Fruit fly (Drosophila melanogaster) whole organism, embryonic: Measurements from ENCODE around the gene Gas8.

ENCODE experiments used
- Atf3 ChIP-seq: fragments of 200-800 bp; sonication (Bioruptor generic); optimal IDR thresholded peaks from 3 replicates; lab custom pipeline; 2016; ENCODE audit warnings: missing biosample characterization, missing genetic modification characterization
- Atf6 ChIP-seq: fragments of 200-800 bp; sonication (Bioruptor generic); IDR thresholded peaks from 2 replicates; pipeline ENCODE4 v1.3.6; 2022; ENCODE audit warnings: missing biosample characterization, missing genetic modification characterization
- Blimp-1 ChIP-seq: fragments of 200-800 bp; sonication (Bioruptor generic); optimal IDR thresholded peaks from 3 replicates; lab custom pipeline; 2018; ENCODE audit warnings: missing biosample characterization, missing genetic modification characterization, mild to moderate bottlenecking, moderate library complexity, missing genetic modification reagents
- CG11456 ChIP-seq: fragments of 200-800 bp; sonication (Bioruptor generic); IDR thresholded peaks from 3 replicates; pipeline ENCODE4 v1.3.6; 2022; ENCODE audit warnings: missing biosample characterization, missing genetic modification characterization
- CG13624 ChIP-seq: fragments of 200-800 bp; sonication (Bioruptor generic); optimal IDR thresholded peaks from 2 replicates; lab custom pipeline; 2016; ENCODE audit warnings: missing biosample characterization, missing genetic modification characterization
- CG14050 ChIP-seq: fragments of 200-800 bp; sonication (Bioruptor generic); IDR thresholded peaks from 3 replicates; pipeline ENCODE4 v1.3.6; 2022; ENCODE audit warnings: missing biosample characterization, missing genetic modification characterization
- CG15479 ChIP-seq: fragments of 200-800 bp; sonication (Bioruptor generic); optimal IDR thresholded peaks from 3 replicates; lab custom pipeline; 2019; ENCODE audit warnings: missing biosample characterization, mild to moderate bottlenecking, missing genetic modification characterization, moderate library complexity
- CG16863 ChIP-seq: fragments of 200-800 bp; sonication (Bioruptor generic); optimal IDR thresholded peaks from 3 replicates; lab custom pipeline; 2016; ENCODE audit warnings: missing biosample characterization, missing genetic modification characterization
- CG1792 ChIP-seq: fragments of 200-800 bp; sonication (Bioruptor generic); optimal IDR thresholded peaks from 2 replicates; lab custom pipeline; 2016; ENCODE audit warnings: missing biosample characterization, missing genetic modification characterization
- CG32772 ChIP-seq: fragments of 200-800 bp; sonication (Bioruptor generic); IDR thresholded peaks from 2 replicates; pipeline ENCODE4 v1.3.6; 2022; ENCODE audit warnings: missing biosample characterization, missing genetic modification characterization
- CG6689 ChIP-seq: fragments of 200-800 bp; sonication (Bioruptor generic); IDR thresholded peaks from 2 replicates; pipeline ENCODE4 v1.3.6; 2022; ENCODE audit warnings: missing biosample characterization, missing genetic modification characterization
- CG7839 ChIP-seq: fragments of 200-800 bp; sonication (Bioruptor generic); optimal IDR thresholded peaks from 3 replicates; lab custom pipeline; 2018; ENCODE audit warnings: missing biosample characterization, mild to moderate bottlenecking, missing genetic modification characterization, moderate library complexity
- CG8944 ChIP-seq: fragments of 200-800 bp; sonication (Bioruptor generic); optimal IDR thresholded peaks from 3 replicates; lab custom pipeline; 2016; ENCODE audit warnings: missing biosample characterization, missing genetic modification characterization
- CG9215 ChIP-seq: fragments of 200-800 bp; sonication (Bioruptor generic); IDR thresholded peaks from 2 replicates; pipeline ENCODE4 v1.3.6; 2022; ENCODE audit warnings: missing biosample characterization, missing genetic modification characterization
- CG9609 ChIP-seq: fragments of 200-800 bp; sonication (Bioruptor generic); optimal IDR thresholded peaks from 3 replicates; lab custom pipeline; 2016; ENCODE audit warnings: missing biosample characterization, missing genetic modification characterization
- Chrac-16 ChIP-seq: fragments of 200-800 bp; sonication (Bioruptor generic); optimal IDR thresholded peaks from 3 replicates; lab custom pipeline; 2016; ENCODE audit warnings: missing biosample characterization, missing genetic modification characterization
- Dek ChIP-seq: fragments of 200-800 bp; sonication (Bioruptor generic); optimal IDR thresholded peaks from 3 replicates; lab custom pipeline; 2019; ENCODE audit warnings: missing biosample characterization, mild to moderate bottlenecking, missing genetic modification characterization, moderate library complexity
- Dll ChIP-seq: fragments of 200-800 bp; sonication (Bioruptor generic); IDR thresholded peaks from 4 replicates; pipeline ENCODE4 v1.3.6; 2022; ENCODE audit warnings: missing biosample characterization, missing genetic modification characterization; ENCODE audit not compliant: partially characterized antibody
- E2f1 ChIP-seq: fragments of 200-800 bp; sonication (Bioruptor generic); IDR thresholded peaks from 2 replicates; pipeline ENCODE4 v1.3.6; 2022; ENCODE audit warnings: missing biosample characterization, missing genetic modification characterization
- H2.0 ChIP-seq: fragments of 200-800 bp; sonication (Bioruptor generic); IDR thresholded peaks from 2 replicates; pipeline ENCODE4 v1.3.6; 2022; ENCODE audit warnings: missing biosample characterization, missing genetic modification characterization
- HLH3B ChIP-seq: fragments of 200-800 bp; sonication (Bioruptor generic); IDR thresholded peaks from 2 replicates; pipeline ENCODE4 v1.3.6; 2022; ENCODE audit warnings: missing biosample characterization, missing genetic modification characterization
- Hr51 ChIP-seq, 2 experiments: fragments of 200-800 bp; sonication (Bioruptor generic); optimal IDR thresholded peaks; 2 replicates in 1 of 2; 3 replicates in 1 of 2; lab custom pipeline; 2016 to 2018; ENCODE audit warnings: missing biosample characterization in 2 of 2, missing genetic modification characterization in 2 of 2, mild to moderate bottlenecking in 1 of 2, moderate library complexity in 1 of 2
- Mrtf ChIP-seq: fragments of 200-800 bp; sonication (Bioruptor generic); IDR thresholded peaks from 3 replicates; pipeline ENCODE4 v1.3.6; 2022; ENCODE audit warnings: missing biosample characterization, missing genetic modification characterization
- NK7.1 ChIP-seq: fragments of 200-800 bp; sonication (Bioruptor generic); optimal IDR thresholded peaks from 3 replicates; lab custom pipeline; 2016; ENCODE audit warnings: missing biosample characterization, missing genetic modification characterization
- Pdp1 ChIP-seq, 2 experiments: fragments of 200-800 bp; sonication (Bioruptor generic); optimal IDR thresholded peaks; 3 replicates each; lab custom pipeline; 2016; ENCODE audit warnings: missing biosample characterization in 2 of 2, missing genetic modification characterization in 2 of 2, mild to moderate bottlenecking in 1 of 2, moderate library complexity in 1 of 2
- Sox102F ChIP-seq: fragments of 200-800 bp; sonication (Bioruptor generic); optimal IDR thresholded peaks from 2 replicates; lab custom pipeline; 2018; ENCODE audit warnings: missing biosample characterization, mild to moderate bottlenecking, missing genetic modification characterization, moderate library complexity
- Sry-β ChIP-seq: fragments of 200-800 bp; sonication (Bioruptor generic); optimal IDR thresholded peaks from 2 replicates; lab custom pipeline; 2018; ENCODE audit warnings: missing biosample characterization, mild to moderate bottlenecking, missing genetic modification characterization, moderate library complexity
- ac ChIP-seq: fragments of 200-800 bp; sonication (Bioruptor generic); optimal IDR thresholded peaks from 3 replicates; lab custom pipeline; 2017; ENCODE audit warnings: missing biosample characterization, mild to moderate bottlenecking, missing genetic modification characterization
- az2 ChIP-seq: fragments of 200-800 bp; sonication (Bioruptor generic); optimal IDR thresholded peaks from 3 replicates; lab custom pipeline; 2016; ENCODE audit warnings: missing biosample characterization, missing genetic modification characterization
- bsh ChIP-seq, 2 experiments: fragments of 200-800 bp; sonication (Bioruptor generic); optimal IDR thresholded peaks; 2 replicates each; lab custom pipeline; 2017 to 2018; ENCODE audit warnings: mild to moderate bottlenecking in 2 of 2, missing biosample characterization in 2 of 2, missing genetic modification characterization in 2 of 2, moderate library complexity in 1 of 2
- chn ChIP-seq: fragments of 200-800 bp; sonication (Bioruptor generic); optimal IDR thresholded peaks from 2 replicates; lab custom pipeline; 2016; ENCODE audit warnings: missing biosample characterization, missing genetic modification characterization
- danr ChIP-seq: fragments of 200-800 bp; sonication (Bioruptor generic); IDR thresholded peaks from 2 replicates; pipeline ENCODE4 v1.3.6; 2022; ENCODE audit warnings: missing biosample characterization, missing genetic modification characterization
- dysf ChIP-seq: fragments of 200-800 bp; sonication (Bioruptor generic); IDR thresholded peaks from 3 replicates; pipeline ENCODE4 v1.3.6; 2022; ENCODE audit warnings: missing biosample characterization, missing genetic modification characterization
- eve ChIP-seq, 2 experiments: fragments of >200 bp; optimal IDR thresholded peaks; 2 replicates each; lab custom pipeline; 2017; ENCODE audit warnings: missing biosample characterization in 2 of 2, missing genetic modification characterization in 2 of 2
- gro ChIP-seq: fragments of 200-800 bp; sonication (Bioruptor generic); optimal IDR thresholded peaks from 2 replicates; lab custom pipeline; 2016; ENCODE audit warnings: missing biosample characterization, missing genetic modification characterization
- her ChIP-seq: fragments of 200-800 bp; sonication (Bioruptor generic); optimal IDR thresholded peaks from 2 replicates; lab custom pipeline; 2016; ENCODE audit warnings: missing biosample characterization, missing genetic modification characterization
- ken ChIP-seq: fragments of 200-800 bp; sonication (Bioruptor generic); IDR thresholded peaks from 3 replicates; pipeline ENCODE4 v1.3.6; 2022; ENCODE audit warnings: missing biosample characterization, missing genetic modification characterization
- lilli ChIP-seq: fragments of 200-800 bp; sonication (Bioruptor generic); optimal IDR thresholded peaks from 3 replicates; lab custom pipeline; 2016; ENCODE audit warnings: missing biosample characterization, missing genetic modification characterization
- pan ChIP-seq, 4 experiments: fragments of >200 bp in 3 of 4; fragments of 200-800 bp in 1 of 4; sonication (Bioruptor generic) in 1 of 4; optimal IDR thresholded peaks in 3 of 4; IDR thresholded peaks in 1 of 4; 2 replicates each; pipeline versions ENCODE4 v1.3.6 to Lab custom; 2017 to 2022; ENCODE audit warnings: missing biosample characterization in 2 of 4, missing genetic modification characterization in 2 of 4, mixed read lengths in 1 of 4
- pho ChIP-seq: fragments of 200-800 bp; sonication (Bioruptor generic); optimal IDR thresholded peaks from 2 replicates; lab custom pipeline; 2016; ENCODE audit warnings: missing biosample characterization, missing genetic modification characterization
- pum ChIP-seq: fragments of 200-800 bp; sonication (Bioruptor generic); optimal IDR thresholded peaks from 2 replicates; lab custom pipeline; 2016; ENCODE audit warnings: missing biosample characterization, missing genetic modification characterization
- seq ChIP-seq: fragments of 200-800 bp; sonication (Bioruptor generic); IDR thresholded peaks from 2 replicates; pipeline ENCODE4 v1.3.6; 2022; ENCODE audit warnings: missing biosample characterization, missing genetic modification characterization
- shn ChIP-seq: fragments of 200-800 bp; sonication (Bioruptor generic); optimal IDR thresholded peaks from 3 replicates; lab custom pipeline; 2016; ENCODE audit warnings: missing biosample characterization, missing genetic modification characterization
- slou ChIP-seq: fragments of 200-800 bp; sonication (Bioruptor generic); optimal IDR thresholded peaks from 3 replicates; lab custom pipeline; 2016; ENCODE audit warnings: missing biosample characterization, missing genetic modification characterization
- tio ChIP-seq: fragments of 200-800 bp; sonication (Bioruptor generic); optimal IDR thresholded peaks from 2 replicates; lab custom pipeline; 2017; ENCODE audit warnings: missing biosample characterization, missing genetic modification characterization, inconsistent platforms
- tna ChIP-seq: fragments of 200-800 bp; sonication (Bioruptor generic); IDR thresholded peaks from 2 replicates; pipeline ENCODE4 v1.3.6; 2022; ENCODE audit warnings: missing biosample characterization, missing genetic modification characterization; ENCODE audit not compliant: partially characterized antibody
- tx ChIP-seq: fragments of 200-800 bp; sonication (Bioruptor generic); optimal IDR thresholded peaks from 2 replicates; lab custom pipeline; 2016; ENCODE audit warnings: missing biosample characterization, missing genetic modification characterization
- unc-4 ChIP-seq: fragments of 200-800 bp; sonication (Bioruptor generic); IDR thresholded peaks from 2 replicates; pipeline ENCODE4 v1.3.6; 2022; ENCODE audit warnings: missing biosample characterization, missing genetic modification characterization; ENCODE audit not compliant: partially characterized antibody
- zfh2 ChIP-seq: fragments of 200-800 bp; sonication (Bioruptor generic); optimal IDR thresholded peaks from 2 replicates; lab custom pipeline; 2016; ENCODE audit warnings: missing biosample characterization, missing genetic modification characterization

Gene Gas8

DNA sequence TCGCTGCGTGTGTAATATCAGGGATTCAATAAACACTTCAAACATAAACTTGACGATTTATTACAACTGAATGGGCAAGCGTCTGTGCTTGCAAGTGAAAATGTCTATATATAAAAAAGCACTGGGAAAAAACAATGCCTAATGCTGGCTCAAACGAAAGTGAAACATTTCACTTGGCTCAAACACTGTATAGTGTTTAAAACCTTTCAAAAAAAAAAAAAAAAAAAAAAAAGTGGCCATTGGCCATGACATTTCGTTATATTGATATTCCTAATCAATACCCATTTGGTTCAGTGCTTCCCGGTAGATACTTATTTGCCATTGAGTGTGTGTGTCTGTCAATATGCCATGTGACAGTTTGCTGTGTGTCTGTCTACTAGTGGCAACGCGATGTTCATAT lies 34.1 kb upstream of the Gas8 start (continued):
- TF ChIP-seq pan (optimal IDR thresholded peaks at IDR 0.05; lab: Kevin White, UChicago), result no peak
- TF ChIP-seq pan (GFP tag; optimal IDR thresholded peaks at IDR 0.05 in 1 of 2, IDR thresholded peaks at IDR 0.05 in 1 of 2), result peak in 1 of 2 experiments; percentile 47
- peak; percentile 46; the same call in 1 of the 3 replicates for TF ChIP-seq dysf
- TF ChIP-seq Atf3 (GFP tag; lab: Kevin White, UChicago), result peak; percentile 40
- TF ChIP-seq CG1792, result peak; percentile 17
- TF ChIP-seq tx (GFP tag; lab: Kevin White, UChicago), result peak; percentile 23
- peak; percentile 58 for TF ChIP-seq gro (GFP tag; lab: Kevin White, UChicago)
- TF ChIP-seq Atf6 (GFP tag; lab: Robert Waterston, UW), result 0 out of 2 replicates have a peak, but pooled peaks have one; percentile 30
- TF ChIP-seq az2, result peak; percentile 37
- TF ChIP-seq HLH3B (GFP tag; lab: Robert Waterston, UW), result peak; percentile 24; the same call in 1 of the 2 replicates
- 0 out of 2 replicates have a peak, but pooled peaks have one; percentile 24 for TF ChIP-seq E2f1
- TF ChIP-seq unc-4 (GFP tag; lab: Robert Waterston, UW), result no peak
- 0 out of 2 replicates have a peak, but pooled peaks have one; percentile 7 for TF ChIP-seq CG32772
- TF ChIP-seq shn, result peak; percentile 33
- TF ChIP-seq pum (GFP tag; lab: Kevin White, UChicago), result peak; percentile 19
- TF ChIP-seq bsh (GFP tag; optimal IDR thresholded peaks at IDR 0.05; lab: Kevin White, UChicago), result peak in 1 of 2 experiments; percentile 13
- TF ChIP-seq CG15479 (GFP tag; lab: Kevin White, UChicago), result no peak
- TF ChIP-seq Sry-β, result no peak
- peak; percentile 8 for TF ChIP-seq zfh2 (GFP tag; lab: Kevin White, UChicago)
- TF ChIP-seq H2.0, result peak; percentile 30; the same call in 1 of the 2 replicates
- TF ChIP-seq CG9215 (GFP tag; lab: Robert Waterston, UW), result peak; percentile 17; the same call in 1 of the 2 replicates
- TF ChIP-seq her, result peak; percentile 1
- peak; percentile 33 for TF ChIP-seq lilli (GFP tag; lab: Kevin White, UChicago)
- TF ChIP-seq CG7839 (tag; lab: Kevin White, UChicago), result peak; percentile 5
- TF ChIP-seq ken (GFP tag; lab: Robert Waterston, UW), result peak; percentile 56; the same call in 1 of the 3 replicates
- no peak for TF ChIP-seq ac (GFP tag; lab: Kevin White, UChicago)
- no peak for TF ChIP-seq Mrtf
- peak; percentile 37 for TF ChIP-seq CG8944
- peak; percentile 52 for TF ChIP-seq CG13624
- TF ChIP-seq CG14050, result no peak; the same call in 2 of the 3 replicates
- peak; percentile 50 for TF ChIP-seq Sox102F (GFP tag; lab: Kevin White, UChicago)
- 0 out of 3 replicates have a peak, but pooled peaks have one; percentile 19 for TF ChIP-seq CG11456
- TF ChIP-seq slou (GFP tag; lab: Kevin White, UChicago), result peak; percentile 10
- peak; percentile 14 for TF ChIP-seq pho (GFP tag; lab: Kevin White, UChicago)
- TF ChIP-seq CG6689 (GFP tag; lab: Robert Waterston, UW), result 0 out of 2 replicates have a peak, but pooled peaks have one; percentile 22
- TF ChIP-seq eve (GFP tag; optimal IDR thresholded peaks at IDR 0.05; lab: Kevin White, UChicago), result no peak
- no peak for TF ChIP-seq NK7.1 (GFP tag; lab: Kevin White, UChicago)
- peak; percentile 18 to 43 for TF ChIP-seq Pdp1 (GFP tag; optimal IDR thresholded peaks at IDR 0.05; lab: Kevin White, UChicago)
- peak; percentile 32 for TF ChIP-seq CG9609 (GFP tag; lab: Kevin White, UChicago)
- no peak for TF ChIP-seq tna (GFP tag; lab: Robert Waterston, UW)
- TF ChIP-seq Hr51 (GFP tag; optimal IDR thresholded peaks at IDR 0.05; lab: Kevin White, UChicago), result peak in 1 of 2 experiments; percentile 8
- peak; percentile 21 for TF ChIP-seq Blimp-1 (GFP tag; lab: Kevin White, UChicago)
- TF ChIP-seq chn (GFP tag; lab: Kevin White, UChicago), result peak; percentile 50
- 0 out of 2 replicates have a peak, but pooled peaks have one; percentile 12 for TF ChIP-seq danr (GFP tag; lab: Robert Waterston, UW)
- no peak for TF ChIP-seq Dek (tag; lab: Kevin White, UChicago)
- peak; percentile 60 for TF ChIP-seq CG16863
- TF ChIP-seq Dll, result no peak
- peak; percentile 19 for TF ChIP-seq Chrac-16 (GFP tag; lab: Kevin White, UChicago)
- TF ChIP-seq seq (GFP tag; lab: Robert Waterston, UW), result 0 out of 2 replicates have a peak, but pooled peaks have one; percentile 16
- TF ChIP-seq tio (GFP tag; lab: Kevin White, UChicago), result peak; percentile 14
